Worm (Caenorhabditis elegans) whole organism, L1 larva: ENCODE data around the gene fbxa-182.

Experiments used
- aha-1 ChIP-seq: fragments of 150-350 bp; optimal IDR thresholded peaks from 2 replicates; lab custom pipeline; 2014; ENCODE audit warnings: missing biosample characterization, missing genetic modification characterization
- blmp-1 ChIP-seq: fragments of 150-350 bp; optimal IDR thresholded peaks from 2 replicates; lab custom pipeline; 2014; ENCODE audit warnings: missing biosample characterization, missing genetic modification characterization
- fkh-10 ChIP-seq: sonication (generic microtip); optimal IDR thresholded peaks from 2 replicates; lab custom pipeline; 2017; ENCODE audit warnings: missing biosample characterization, missing genetic modification reagents, missing genetic modification characterization
- nhr-11 ChIP-seq: fragments of 150-350 bp; optimal IDR thresholded peaks from 2 replicates; lab custom pipeline; 2014; ENCODE audit warnings: missing biosample characterization, missing genetic modification characterization
- nhr-12 ChIP-seq: sonication (generic microtip); optimal IDR thresholded peaks from 2 replicates; lab custom pipeline; 2017; ENCODE audit warnings: missing biosample characterization, missing genetic modification characterization
- nhr-90 ChIP-seq: sonication (generic microtip); optimal IDR thresholded peaks from 2 replicates; lab custom pipeline; 2016; ENCODE audit warnings: mild to moderate bottlenecking, missing genetic modification characterization, missing compliant biosample characterization; ENCODE audit not compliant: poor library complexity
- skn-1 ChIP-seq: fragments of 150-350 bp; optimal IDR thresholded peaks from 2 replicates; lab custom pipeline; 2014; ENCODE audit warnings: missing biosample characterization, missing genetic modification characterization

ce11 chrII:2359965-2360364 is 52.6 kb downstream of the fbxa-182 start, which contains the start of gene F43C11.16:
- no peak for TF ChIP-seq nhr-90
- no peak for TF ChIP-seq skn-1 (tag; lab: Kevin White, UChicago)
- no peak for TF ChIP-seq nhr-11 (tag; lab: Kevin White, UChicago)
- no peak for TF ChIP-seq aha-1 (tag; lab: Kevin White, UChicago)
- TF ChIP-seq nhr-12 (tag; lab: Kevin White, UChicago): no peak
- no peak for TF ChIP-seq fkh-10 (GFP tag; lab: Kevin White, UChicago)
- no peak for TF ChIP-seq blmp-1
